Fruit fly (Drosophila melanogaster): ENCODE measurements around the gene peng.

DNA sequence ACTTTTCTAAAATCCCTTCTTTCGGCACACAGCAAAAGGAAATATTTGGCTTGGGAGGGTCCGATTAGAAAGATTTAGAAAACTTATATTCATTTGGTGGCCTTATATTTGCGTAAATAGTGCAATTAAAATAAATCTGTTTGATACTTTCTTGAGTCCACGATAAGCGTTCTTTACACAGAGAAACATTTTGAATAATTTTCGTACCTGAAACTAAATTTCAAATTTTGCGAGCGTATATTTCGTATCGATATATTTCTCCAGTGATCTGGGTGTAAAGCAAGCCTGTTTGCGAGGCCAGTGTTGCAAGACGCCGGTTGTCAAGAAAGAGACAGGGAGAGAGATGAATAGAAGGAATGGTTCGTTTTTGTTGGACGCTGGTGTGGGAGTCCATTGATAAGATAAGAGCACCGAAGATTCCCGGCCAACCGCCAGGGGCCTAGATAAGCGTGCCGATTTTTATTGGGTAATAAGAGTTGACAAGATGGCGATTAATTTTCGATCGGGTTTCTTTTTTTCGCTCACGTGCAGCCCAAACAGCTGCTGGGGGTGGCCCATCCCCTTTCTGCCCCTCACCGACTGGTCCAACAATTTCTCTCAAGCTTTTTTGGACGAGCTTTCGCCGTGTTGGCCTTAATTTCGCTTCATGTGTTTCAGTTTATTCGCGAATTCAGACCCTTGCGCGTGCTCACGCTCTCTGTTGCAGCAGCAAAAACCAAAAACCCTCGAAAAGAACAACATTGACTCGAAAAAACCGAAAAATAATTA is 24.2 kb upstream of the peng start, which contains the start of gene slgA:
- no peak for TF ChIP-seq psq (optimal IDR thresholded peaks at IDR 0.05)
- no peak for TF ChIP-seq CG8478 (optimal IDR thresholded peaks at IDR 0.05)
- no peak for TF ChIP-seq Dll (optimal IDR thresholded peaks at IDR 0.05)
